Worm (Caenorhabditis elegans): ENCODE measurements around the gene F54B11.9.

F54B11.9 gene

DNA sequence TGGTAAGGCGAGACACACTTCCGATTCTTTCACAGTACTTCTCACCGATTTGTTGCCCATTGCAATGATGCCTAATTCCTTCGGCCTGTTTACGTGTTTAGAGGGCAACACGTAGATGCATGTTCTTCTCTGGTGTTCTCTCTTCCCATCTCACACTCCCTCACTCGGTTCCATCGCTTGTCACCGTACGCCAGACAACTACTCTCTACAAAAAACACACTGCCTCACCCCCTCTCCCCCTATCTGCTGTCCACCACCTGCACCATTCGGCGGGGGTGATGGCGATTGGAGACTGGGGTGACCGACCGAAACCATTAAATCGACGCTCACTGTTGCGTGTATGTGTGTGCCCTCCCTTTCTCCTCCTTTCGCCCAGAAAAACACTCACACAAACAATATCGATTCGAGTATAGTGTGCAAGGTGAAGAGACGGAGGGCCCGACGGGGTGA, 21.4 kb upstream of the F54B11.9 start:
- TF ChIP-seq Y5F2A.4 (GFP tag; optimal IDR thresholded peaks at IDR 0.05) (no peak), nhr-25 (tag; optimal IDR thresholded peaks at IDR 0.05; ENCODE audit: borderline replicate concordance, insufficient read depth) (peak; percentile 24), nhr-111 (GFP tag; optimal IDR thresholded peaks at IDR 0.05) (no peak), ctbp-1 (GFP tag; IDR thresholded peaks at IDR 0.05) (no peak), lim-7 (GFP tag; IDR thresholded peaks at IDR 0.05) (no peak), spr-3 (GFP tag; optimal IDR thresholded peaks at IDR 0.05) (no peak), madf-5 (GFP tag; IDR thresholded peaks at IDR 0.05) (no peak), arid-1 (GFP tag; conservative IDR thresholded peaks at IDR 0.05) (no peak), dmd-9 (GFP tag; IDR thresholded peaks at IDR 0.05) (no peak), unc-39 (tag; optimal IDR thresholded peaks at IDR 0.05) (no peak), cey-2 (tag; optimal IDR thresholded peaks at IDR 0.05; ENCODE audit: borderline replicate concordance, insufficient read depth) (no peak), gei-8 (GFP tag; optimal IDR thresholded peaks at IDR 0.05) (no peak), F10B5.3 (tag; optimal IDR thresholded peaks at IDR 0.05) (no peak), lin-1 (GFP tag; IDR thresholded peaks at IDR 0.05) (no peak), nhr-10 (tag; optimal IDR thresholded peaks at IDR 0.05) (no peak), pha-4 (GFP tag; IDR thresholded peaks at IDR 0.05) (no peak), pha-4 (tag; optimal IDR thresholded peaks at IDR 0.05) (no peak), lin-29 (GFP tag; IDR thresholded peaks at IDR 0.05) (no peak), Y75B8A.6 (GFP tag; IDR thresholded peaks at IDR 0.05) (no peak), duxl-1 (tag; optimal IDR thresholded peaks at IDR 0.05; ENCODE audit: poor library complexity) (no peak), nhr-41 (GFP tag; IDR thresholded peaks at IDR 0.05) (no peak), spr-1 (tag; optimal IDR thresholded peaks at IDR 0.05) (peak; percentile 1), hlh-30 (tag; optimal IDR thresholded peaks at IDR 0.05; ENCODE audit: insufficient read depth) (peak; percentile 61), fos-1 (tag; optimal IDR thresholded peaks at IDR 0.05) (no peak), set-16 (GFP tag; IDR thresholded peaks at IDR 0.05) (no peak; the same call in none of the 2 replicates), nhr-28 (tag; optimal IDR thresholded peaks at IDR 0.05) (peak; percentile 17), nhr-76 (tag; optimal IDR thresholded peaks at IDR 0.05) (no peak), egl-27 (tag; optimal IDR thresholded peaks at IDR 0.05) (no peak), ceh-82 (tag; optimal IDR thresholded peaks at IDR 0.05) (no peak), hmg-1.1 (GFP tag; IDR thresholded peaks at IDR 0.05) (peak; percentile 48; the same call in 1 of the 2 replicates), zfp-3 (GFP tag; conservative IDR thresholded peaks at IDR 0.05) (no peak), lin-15B (tag; optimal IDR thresholded peaks at IDR 0.05) (no peak), daf-16 (GFP tag; optimal IDR thresholded peaks at IDR 0.05) (peak; percentile 18 to 32), daf-16 (tag; optimal IDR thresholded peaks at IDR 0.05) (peak; percentile 80), F37D6.2 (tag; optimal IDR thresholded peaks at IDR 0.05) (no peak), mxl-3 (GFP tag; optimal IDR thresholded peaks at IDR 0.05) (peak; percentile 42), vab-7 (GFP tag; IDR thresholded peaks at IDR 0.05) (no peak), nhr-48 (tag; optimal IDR thresholded peaks at IDR 0.05) (peak; percentile 39), ceh-20 (GFP tag; IDR thresholded peaks at IDR 0.05) (no peak), daf-12 (tag; optimal IDR thresholded peaks at IDR 0.05) (no peak), mdl-1 (tag; optimal IDR thresholded peaks at IDR 0.05) (peak in 1 of 2 experiments; percentile 47), madf-9 (GFP tag; conservative IDR thresholded peaks at IDR 0.05) (no peak), mes-2 (tag; optimal IDR thresholded peaks at IDR 0.05; ENCODE audit: poor library complexity, severe bottlenecking) (peak; percentile 60), dmd-6 (GFP tag; IDR thresholded peaks at IDR 0.05) (no peak), ceh-28 (tag; optimal IDR thresholded peaks at IDR 0.05) (no peak), ceh-62 (tag; optimal IDR thresholded peaks at IDR 0.05) (no peak), ZK546.5 (tag; optimal IDR thresholded peaks at IDR 0.05) (no peak), attf-4 (tag; optimal IDR thresholded peaks at IDR 0.05) (no peak), sdz-12 (GFP tag; optimal IDR thresholded peaks at IDR 0.05) (no peak), lir-3 (tag; optimal IDR thresholded peaks at IDR 0.05) (no peak), mxl-2 (GFP tag; conservative IDR thresholded peaks at IDR 0.05) (no peak)

All from whole organism, L4 larva.